Worm (Caenorhabditis elegans) whole organism, L3 larva: ENCODE data around the gene C08F11.3.
"Not testable (repeated sequence)": the region's sequence is repeated elsewhere in the genome, so short reads cannot be mapped to it uniquely, and the experiment has no call there.

ENCODE experiments used
- R02D3.7 ChIP-seq: fragments of 150-350 bp; optimal IDR thresholded peaks from 2 replicates; lab custom pipeline; 2014; ENCODE audit warnings: missing biosample characterization, missing genetic modification characterization
- ceh-82 ChIP-seq: fragments of 150-350 bp; optimal IDR thresholded peaks from 2 replicates; lab custom pipeline; 2014; ENCODE audit warnings: missing biosample characterization, missing genetic modification characterization
- egl-27 ChIP-seq: sonication (generic microtip); optimal IDR thresholded peaks from 4 replicates; lab custom pipeline; 2017; ENCODE audit warnings: missing biosample characterization, missing genetic modification reagents, missing genetic modification characterization
- elt-2 ChIP-seq: sonication (generic microtip); optimal IDR thresholded peaks from 2 replicates; lab custom pipeline; 2016; ENCODE audit warnings: missing genetic modification reagents, mild to moderate bottlenecking, missing genetic modification characterization, missing compliant biosample characterization
- lin-15B ChIP-seq: fragments of 150-350 bp; optimal IDR thresholded peaks from 2 replicates; lab custom pipeline; 2014; ENCODE audit warnings: missing biosample characterization, missing genetic modification characterization
- lin-39 ChIP-seq: fragments of 150-350 bp; optimal IDR thresholded peaks from 2 replicates; lab custom pipeline; 2018; ENCODE audit warnings: missing biosample characterization, missing genetic modification reagents, missing genetic modification characterization
- mdl-1 ChIP-seq: fragments of 150-350 bp; optimal IDR thresholded peaks from 2 replicates; lab custom pipeline; 2014; ENCODE audit warnings: missing biosample characterization, missing genetic modification characterization
- nhr-12 ChIP-seq: fragments of 150-350 bp; optimal IDR thresholded peaks from 2 replicates; lab custom pipeline; 2014; ENCODE audit warnings: missing biosample characterization, missing genetic modification characterization
- nhr-23 ChIP-seq: fragments of 150-350 bp; optimal IDR thresholded peaks from 2 replicates; lab custom pipeline; 2014; ENCODE audit warnings: missing biosample characterization, missing genetic modification reagents, missing genetic modification characterization
- nhr-77 ChIP-seq: fragments of 150-350 bp; optimal IDR thresholded peaks from 2 replicates; lab custom pipeline; 2014; ENCODE audit warnings: missing biosample characterization, missing genetic modification characterization
- pha-4 ChIP-seq: fragments of 150-350 bp; optimal IDR thresholded peaks from 2 replicates; lab custom pipeline; 2014; ENCODE audit warnings: missing biosample characterization, missing genetic modification reagents, missing genetic modification characterization
- pqm-1 ChIP-seq: fragments of 150-350 bp; optimal IDR thresholded peaks from 2 replicates; lab custom pipeline; 2017; ENCODE audit warnings: missing biosample characterization, missing genetic modification characterization, inconsistent platforms
- skn-1 ChIP-seq: fragments of 150-350 bp; optimal IDR thresholded peaks from 2 replicates; lab custom pipeline; 2014; ENCODE audit warnings: missing biosample characterization, missing genetic modification characterization
- zag-1 ChIP-seq: fragments of 150-350 bp; optimal IDR thresholded peaks from 2 replicates; lab custom pipeline; 2014; ENCODE audit warnings: missing biosample characterization, missing genetic modification characterization

DNA sequence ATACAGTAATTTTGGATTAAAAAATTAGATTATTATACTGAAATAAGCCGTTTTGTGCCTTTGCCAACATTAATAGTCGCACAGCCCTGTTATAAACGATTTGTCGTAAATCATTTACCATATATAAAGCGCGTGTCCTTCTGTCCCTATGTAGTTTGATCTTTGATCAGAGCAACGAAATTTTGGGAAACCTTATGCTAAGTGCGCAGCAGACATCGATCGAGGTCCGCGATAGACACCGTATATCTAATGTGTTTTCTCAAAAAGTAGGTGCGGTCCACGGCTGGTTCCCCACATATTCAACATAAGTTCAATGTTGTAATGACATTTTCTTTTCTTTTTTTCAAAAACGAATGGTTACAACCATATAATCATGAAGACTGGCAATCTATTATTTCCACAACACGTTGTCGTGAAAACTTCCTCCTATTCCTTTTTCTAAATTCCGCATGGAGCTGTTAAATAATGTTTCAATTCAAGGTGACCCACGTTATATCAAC, 30.7 kb upstream of the C08F11.3 start, which contains the start of gene sru-9:
- not testable (repeated sequence) for TF ChIP-seq ceh-82 (tag; lab: Kevin White, UChicago); nhr-23; nhr-77 (tag; lab: Kevin White, UChicago); nhr-12 (tag; lab: Kevin White, UChicago); mdl-1 (tag; lab: Kevin White, UChicago); R02D3.7 (tag; lab: Kevin White, UChicago); egl-27 (tag; lab: Kevin White, UChicago); zag-1 (tag; lab: Kevin White, UChicago); lin-15B (tag; lab: Kevin White, UChicago); elt-2 (tag; lab: Kevin White, UChicago); skn-1; pqm-1 (tag; lab: Kevin White, UChicago); lin-39 (tag; lab: Kevin White, UChicago); pha-4 (tag; lab: Kevin White, UChicago)
